Worm (Caenorhabditis elegans): ENCODE data around the gene C03B1.5.

C03B1.5 gene

DNA sequence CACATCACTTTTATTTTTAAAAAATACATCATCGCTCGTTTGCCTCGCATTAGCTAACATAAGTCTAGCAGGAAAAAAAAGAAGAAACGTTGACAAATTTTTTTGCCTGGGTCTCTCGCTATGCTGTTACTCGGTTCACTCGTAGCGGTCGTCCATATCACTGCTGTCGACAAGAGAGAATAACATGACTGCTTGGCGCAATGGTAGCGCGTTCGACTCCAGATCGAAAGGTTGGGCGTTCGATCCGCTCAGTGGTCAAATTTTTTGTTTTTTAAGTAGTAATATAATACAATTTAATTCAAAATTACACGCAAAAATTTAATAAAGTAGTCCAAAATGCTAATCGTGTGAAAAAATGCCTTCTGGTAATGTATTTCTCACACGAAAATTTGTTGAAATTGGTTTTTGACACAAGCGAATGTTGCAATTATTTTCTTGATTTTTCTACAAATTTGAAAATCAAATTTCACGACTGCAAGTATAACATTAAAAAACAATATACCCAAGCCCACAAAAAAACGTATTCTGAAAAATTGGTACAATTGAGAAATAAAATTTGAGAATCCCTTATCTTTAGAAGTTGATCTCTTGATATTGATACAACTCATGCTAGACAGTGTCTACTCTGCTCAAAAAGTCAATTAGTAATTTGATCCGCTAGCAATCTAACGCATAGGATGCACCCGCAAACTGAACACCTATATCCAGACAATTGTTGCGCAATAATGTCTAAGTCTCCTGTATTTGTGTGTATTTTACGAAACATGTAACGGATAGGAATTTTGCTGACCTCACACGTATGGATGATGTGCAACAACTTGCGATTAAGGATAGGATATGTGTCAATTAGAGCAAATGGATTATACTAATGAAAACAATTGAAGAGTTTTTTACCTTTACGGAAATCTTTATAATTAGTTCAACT is 16.1 kb downstream of the C03B1.5 start (continued):
- TF ChIP-seq lin-38 (GFP tag; IDR thresholded peaks at IDR 0.05) (no peak; the same call in 1 of the 2 replicates), pha-4 (GFP tag; IDR thresholded peaks at IDR 0.05) (peak; percentile 89), pha-4 (tag; optimal IDR thresholded peaks at IDR 0.05) (no peak), Y48G9A.11 (GFP tag; IDR thresholded peaks at IDR 0.05) (peak; percentile 51; the same call in 1 of the 2 replicates), R02D3.7 (tag; optimal IDR thresholded peaks at IDR 0.05) (no peak), arid-1 (GFP tag; conservative IDR thresholded peaks at IDR 0.05) (no peak; the same call in 1 of the 2 replicates), lin-1 (GFP tag; IDR thresholded peaks at IDR 0.05) (no peak; the same call in 1 of the 2 replicates), F44E2.7 (GFP tag; IDR thresholded peaks at IDR 0.05) (no peak), nhr-28 (tag; optimal IDR thresholded peaks at IDR 0.05) (peak; percentile 24), ctbp-1 (GFP tag; IDR thresholded peaks at IDR 0.05) (peak; percentile 85), nhr-76 (tag; optimal IDR thresholded peaks at IDR 0.05) (no peak), madf-5 (GFP tag; IDR thresholded peaks at IDR 0.05) (peak; percentile 78 to 86; a peak in 2 of 4 replicates), dpl-1 (GFP tag; optimal IDR thresholded peaks at IDR 0.05) (no peak), hlh-11 (tag; optimal IDR thresholded peaks at IDR 0.05) (no peak), zip-2 (tag; optimal IDR thresholded peaks at IDR 0.05) (peak; percentile 43), mxl-2 (GFP tag; conservative IDR thresholded peaks at IDR 0.05) (no peak), pqm-1 (tag; optimal IDR thresholded peaks at IDR 0.05) (no peak), T26A8.4 (GFP tag; IDR thresholded peaks at IDR 0.05) (no peak; the same call in 1 of the 2 replicates)

DNA sequence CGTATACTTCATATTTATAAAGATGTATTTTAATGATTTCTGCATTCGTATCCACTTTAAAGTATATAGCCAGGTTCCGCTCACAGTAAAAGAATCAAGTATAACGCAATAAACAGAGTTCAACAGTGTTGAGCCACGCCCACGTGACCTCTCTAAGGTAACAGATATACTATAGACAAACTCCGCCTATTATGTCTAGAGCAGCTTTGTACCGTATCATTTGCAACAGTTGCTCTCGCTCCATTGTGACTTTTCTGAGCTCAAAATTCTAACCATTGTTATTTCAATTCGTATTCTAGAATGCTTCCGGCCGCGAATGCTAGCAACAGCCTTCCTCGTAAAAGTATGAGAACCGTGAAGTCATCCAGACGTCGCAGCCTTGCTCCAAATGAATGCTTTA is 18.0 kb downstream of the C03B1.5 start, which contains the start of gene C03B1.17:
TSS of gene C03B1.17 (plus strand) at position 301 of the 400 bp plus-strand sequence.
- TF ChIP-seq hmg-1.1 (GFP tag; IDR thresholded peaks at IDR 0.05) (no peak), nhr-102 (tag; optimal IDR thresholded peaks at IDR 0.05) (no peak), nhr-28 (tag; optimal IDR thresholded peaks at IDR 0.05) (no peak), T20F7.1 (GFP tag; optimal IDR thresholded peaks at IDR 0.05) (no peak), duxl-1 (tag; optimal IDR thresholded peaks at IDR 0.05; ENCODE audit: poor library complexity) (no peak), spr-3 (GFP tag; optimal IDR thresholded peaks at IDR 0.05) (no peak), ceh-44 (GFP tag; IDR thresholded peaks at IDR 0.05) (no peak), ceh-32 (tag; optimal IDR thresholded peaks at IDR 0.05; ENCODE audit: poor library complexity) (no peak), arid-1 (GFP tag; conservative IDR thresholded peaks at IDR 0.05) (no peak), mes-2 (tag; optimal IDR thresholded peaks at IDR 0.05; ENCODE audit: poor library complexity, severe bottlenecking) (no peak), tra-1 (GFP tag; IDR thresholded peaks at IDR 0.05) (no peak), fos-1 (tag; optimal IDR thresholded peaks at IDR 0.05) (no peak), lin-29 (GFP tag; IDR thresholded peaks at IDR 0.05) (no peak), T26A8.4 (GFP tag; IDR thresholded peaks at IDR 0.05) (no peak), aha-1 (tag) (no peak), nhr-77 (tag; optimal IDR thresholded peaks at IDR 0.05) (no peak), daf-12 (tag; optimal IDR thresholded peaks at IDR 0.05) (no peak), attf-4 (tag; optimal IDR thresholded peaks at IDR 0.05) (no peak), dve-1 (tag; optimal IDR thresholded peaks at IDR 0.05; ENCODE audit: insufficient read depth) (no peak)

DNA sequence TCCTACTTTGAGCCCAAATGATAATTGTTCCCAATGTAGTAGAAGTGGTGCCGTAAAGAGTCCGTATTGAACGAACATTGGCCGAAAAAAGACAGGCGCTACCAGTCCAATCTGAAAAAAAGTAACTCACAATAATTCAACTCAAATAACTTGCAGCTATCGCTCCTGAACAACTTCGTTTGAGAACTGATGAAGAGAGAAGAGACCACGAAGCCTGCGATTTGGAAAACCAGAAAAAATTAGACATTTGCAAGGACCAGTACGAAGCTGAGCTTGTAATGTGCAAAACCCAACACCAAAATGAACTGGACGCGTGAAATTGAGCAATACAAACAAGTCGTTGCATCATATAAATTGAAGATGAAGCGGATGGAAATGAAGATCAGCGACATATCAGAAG is 19.1 kb downstream of the C03B1.5 start, which contains the start of gene C03B1.1:
TSS of gene C03B1.1 (plus strand) at position 301 of the 400 bp plus-strand sequence.
- TF ChIP-seq hif-1 (tag; optimal IDR thresholded peaks at IDR 0.05) (no peak), vab-7 (GFP tag; IDR thresholded peaks at IDR 0.05) (no peak), aha-1 (tag) (peak; percentile 86), nhr-6 (tag; optimal IDR thresholded peaks at IDR 0.05) (no peak), set-16 (GFP tag; IDR thresholded peaks at IDR 0.05) (no peak), nhr-41 (GFP tag; IDR thresholded peaks at IDR 0.05) (no peak), nhr-48 (tag; optimal IDR thresholded peaks at IDR 0.05) (no peak), dmd-9 (GFP tag; IDR thresholded peaks at IDR 0.05) (no peak)
